Fruit fly (Drosophila melanogaster) S2 (cell line): Measurements from ENCODE around the gene Dad1.
A peak's percentile ranks its signal among the peaks of the same experiment; 100 is the strongest.

Experiments used
- CG8478 ChIP-seq: fragments of >200 bp; optimal IDR thresholded peaks from 2 replicates; lab custom pipeline; 2018
- CTCF ChIP-seq, 2 experiments: fragments of >200 bp; optimal IDR thresholded peaks; 2 replicates each; lab custom pipeline; 2018

- TF ChIP-seq CG8478 (lab: Kevin White, UChicago), result no peak
- peak; percentile 8 to 46 for TF ChIP-seq CTCF (optimal IDR thresholded peaks at IDR 0.05; lab: Kevin White, UChicago)
Observed at dm6 chr2L:8403286-8404270, 19.6 kb upstream of the Dad1 start, which contains the start of gene emb.
